Worm (Caenorhabditis elegans): ENCODE measurements around the gene F36D3.14.

Gene F36D3.14

DNA sequence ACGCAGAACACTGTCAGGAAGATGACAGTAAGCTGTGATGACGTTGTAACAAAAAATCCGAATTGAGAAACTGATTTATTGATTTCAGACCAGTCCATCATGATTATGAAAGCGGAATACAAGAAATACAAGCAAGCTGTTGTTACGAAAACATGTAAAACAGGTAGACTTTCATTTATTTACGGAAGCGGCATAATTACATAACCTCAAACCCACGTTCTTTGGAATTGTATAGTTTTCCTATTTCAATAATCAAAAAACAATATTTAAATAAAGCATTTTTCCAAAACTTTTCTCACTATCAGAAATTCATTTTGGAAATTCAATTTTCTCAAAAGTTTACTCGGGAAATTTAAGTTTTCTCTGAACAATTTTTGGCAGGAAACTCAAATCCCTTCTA lies 44.4 kb downstream of the F36D3.14 start, which contains the start of gene str-15:
TSS of gene str-15 (minus strand) at position 101 of the 400 bp plus-strand sequence.
- TF ChIP-seq tbx-11 (GFP tag; IDR thresholded peaks at IDR 0.05) (no peak), hmg-4 (GFP tag; optimal IDR thresholded peaks at IDR 0.05) (no peak), flt-1 (GFP tag; IDR thresholded peaks at IDR 0.05) (no peak), ceh-36 (tag; optimal IDR thresholded peaks at IDR 0.05) (no peak), tbx-37 (GFP tag; conservative IDR thresholded peaks at IDR 0.05) (no peak), ets-7 (tag; optimal IDR thresholded peaks at IDR 0.05) (no peak), tra-4 (tag; optimal IDR thresholded peaks at IDR 0.05) (no peak), B0310.2 (tag; optimal IDR thresholded peaks at IDR 0.05) (no peak), F13C5.2 (tag; optimal IDR thresholded peaks at IDR 0.05) (no peak), scrt-1 (GFP tag; IDR thresholded peaks at IDR 0.05) (no peak), hmbx-1 (tag; optimal IDR thresholded peaks at IDR 0.05) (no peak)

DNA sequence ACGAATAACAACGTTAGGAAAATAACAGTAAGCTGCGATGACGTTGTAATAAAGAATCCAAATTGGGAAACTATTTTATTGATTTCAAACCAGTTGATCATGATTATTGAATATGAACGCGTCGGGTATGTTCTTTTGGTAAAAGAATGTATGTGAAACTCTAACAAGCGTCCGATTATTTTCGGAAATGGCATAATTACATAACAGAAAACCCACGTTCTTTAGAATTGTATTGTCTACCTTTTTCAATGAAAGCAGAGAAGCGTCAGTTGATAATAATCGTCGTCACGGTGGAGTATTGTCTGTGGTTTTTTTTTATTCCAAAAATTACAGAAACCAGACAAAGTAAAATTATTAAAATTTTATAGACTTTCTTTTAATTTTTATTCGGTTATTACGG lies 48.0 kb downstream of the F36D3.14 start, which contains the start of gene str-14:
TSS of gene str-14 (minus strand) at position 101 of the 400 bp plus-strand sequence.
- TF ChIP-seq ets-7 (tag; optimal IDR thresholded peaks at IDR 0.05) (no peak), ama-1 (optimal IDR thresholded peaks at IDR 0.05) (no peak), tbx-37 (GFP tag; conservative IDR thresholded peaks at IDR 0.05) (no peak), sea-1 (GFP tag; conservative IDR thresholded peaks at IDR 0.05) (no peak), B0310.2 (tag; optimal IDR thresholded peaks at IDR 0.05) (no peak), F13C5.2 (tag; optimal IDR thresholded peaks at IDR 0.05) (no peak), hmg-4 (GFP tag; optimal IDR thresholded peaks at IDR 0.05) (no peak), ceh-13 (GFP tag; optimal IDR thresholded peaks at IDR 0.05) (no peak), ceh-36 (tag; optimal IDR thresholded peaks at IDR 0.05) (no peak), hmbx-1 (tag; optimal IDR thresholded peaks at IDR 0.05) (no peak), aly-1 (tag; optimal IDR thresholded peaks at IDR 0.05) (no peak)
